Worm (Caenorhabditis elegans): ENCODE measurements around the gene nspg-7.1.

ce11 chrIV:9319080-9319479, 11.6 kb downstream of the nspg-7.1 start, which contains the start of the genes F49C12.11 and nemt-1:
- TF ChIP-seq med-1 (GFP tag; optimal IDR thresholded peaks at IDR 0.05; ENCODE audit: insufficient read depth) = no peak
- TF ChIP-seq flt-1 (GFP tag; IDR thresholded peaks at IDR 0.05) = no peak
